Worm (Caenorhabditis elegans) whole organism, midembryonic: ENCODE data around the gene prmn-1.

Source experiments
- T22C8.4 ChIP-seq: fragments of 200-800 bp; sonication (Bioruptor generic); IDR thresholded peaks from 2 replicates; pipeline ENCODE4 v1.3.6; 2022; ENCODE audit warnings: missing genetic modification characterization, missing compliant biosample characterization
- cog-1 ChIP-seq: sonication (generic microtip); optimal IDR thresholded peaks from 2 replicates; lab custom pipeline; 2016; ENCODE audit warnings: missing genetic modification characterization, missing compliant biosample characterization
- flt-1 ChIP-seq: fragments of 200-800 bp; sonication (Bioruptor generic); IDR thresholded peaks from 2 replicates; pipeline ENCODE4 v1.3.6; 2022; ENCODE audit warnings: missing genetic modification characterization, missing compliant biosample characterization
- klf-2 ChIP-seq: fragments of 200-800 bp; sonication (Bioruptor generic); conservative IDR thresholded peaks from 2 replicates; pipeline ENCODE4 v1.3.6; 2022; ENCODE audit warnings: missing genetic modification reagents, missing genetic modification characterization, missing compliant biosample characterization
- med-1 ChIP-seq: sonication (generic microtip); optimal IDR thresholded peaks from 2 replicates; lab custom pipeline; 2017; ENCODE audit warnings: missing genetic modification characterization, mild to moderate bottlenecking, missing compliant biosample characterization, antibody characterized with exemption, missing genetic modification reagents; ENCODE audit not compliant: insufficient read depth
- ztf-23 ChIP-seq: fragments of 200-800 bp; sonication (Bioruptor generic); IDR thresholded peaks from 2 replicates; pipeline ENCODE4 v1.3.6; 2022; ENCODE audit warnings: missing genetic modification reagents, missing genetic modification characterization, missing compliant biosample characterization
- ztf-29 ChIP-seq: fragments of 200-800 bp; sonication (Bioruptor generic); IDR thresholded peaks from 2 replicates; pipeline ENCODE4 v1.3.6; 2022; ENCODE audit warnings: missing genetic modification reagents, missing genetic modification characterization, missing compliant biosample characterization

DNA sequence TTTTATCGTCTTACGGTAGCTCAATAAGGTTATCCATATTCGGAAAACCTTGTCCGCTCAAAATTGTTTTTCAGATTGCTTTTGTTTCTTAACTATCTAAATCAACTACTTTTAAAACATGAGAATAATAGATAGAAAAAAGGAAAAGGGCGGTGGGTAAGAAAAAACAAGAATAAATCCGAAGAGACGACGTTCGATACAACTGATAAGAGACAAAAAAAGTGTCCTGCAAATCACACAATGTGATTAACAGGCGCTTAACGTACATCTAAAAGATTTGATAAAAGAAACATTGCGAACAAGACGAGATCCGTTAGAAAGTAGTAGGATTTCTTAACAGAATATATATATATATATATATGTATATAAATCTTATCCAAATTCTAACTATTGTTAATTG lies 48.6 kb downstream of the prmn-1 start, which contains the start of gene hum-4:
- TF ChIP-seq klf-2 (no peak), flt-1 (GFP tag; lab: Robert Waterston, UW) (no peak), ztf-23 (GFP tag; lab: Robert Waterston, UW) (no peak), T22C8.4 (GFP tag; lab: Robert Waterston, UW) (no peak), cog-1 (no peak), ztf-29 (GFP tag; lab: Robert Waterston, UW) (no peak), med-1 (GFP tag; lab: Kevin White, UChicago) (no peak)
